Worm (Caenorhabditis elegans): ENCODE results near the gene gtl-1.

ce11 chrIV:11298154-11299086, 39.1 kb upstream of the gtl-1 start, which contains the start of the genes B0035.15 and dnj-1:
- TF ChIP-seq med-1 (GFP tag; optimal IDR thresholded peaks at IDR 0.05; ENCODE audit: insufficient read depth): no peak
- no peak for TF ChIP-seq cog-1 (tag; optimal IDR thresholded peaks at IDR 0.05)
- peak; percentile 63 for TF ChIP-seq T22C8.4 (GFP tag; IDR thresholded peaks at IDR 0.05)
- no peak for TF ChIP-seq flt-1 (GFP tag; IDR thresholded peaks at IDR 0.05)
- no peak for TF ChIP-seq klf-2 (GFP tag; conservative IDR thresholded peaks at IDR 0.05)
- TF ChIP-seq ztf-23 (GFP tag; IDR thresholded peaks at IDR 0.05): no peak
- no peak for TF ChIP-seq ref-1 (GFP tag; conservative IDR thresholded peaks at IDR 0.05)
- TF ChIP-seq tab-1 (GFP tag; IDR thresholded peaks at IDR 0.05): no peak
